Fruit fly (Drosophila melanogaster): Measurements from ENCODE around the gene CG7173.

The CG7173 gene

DNA sequence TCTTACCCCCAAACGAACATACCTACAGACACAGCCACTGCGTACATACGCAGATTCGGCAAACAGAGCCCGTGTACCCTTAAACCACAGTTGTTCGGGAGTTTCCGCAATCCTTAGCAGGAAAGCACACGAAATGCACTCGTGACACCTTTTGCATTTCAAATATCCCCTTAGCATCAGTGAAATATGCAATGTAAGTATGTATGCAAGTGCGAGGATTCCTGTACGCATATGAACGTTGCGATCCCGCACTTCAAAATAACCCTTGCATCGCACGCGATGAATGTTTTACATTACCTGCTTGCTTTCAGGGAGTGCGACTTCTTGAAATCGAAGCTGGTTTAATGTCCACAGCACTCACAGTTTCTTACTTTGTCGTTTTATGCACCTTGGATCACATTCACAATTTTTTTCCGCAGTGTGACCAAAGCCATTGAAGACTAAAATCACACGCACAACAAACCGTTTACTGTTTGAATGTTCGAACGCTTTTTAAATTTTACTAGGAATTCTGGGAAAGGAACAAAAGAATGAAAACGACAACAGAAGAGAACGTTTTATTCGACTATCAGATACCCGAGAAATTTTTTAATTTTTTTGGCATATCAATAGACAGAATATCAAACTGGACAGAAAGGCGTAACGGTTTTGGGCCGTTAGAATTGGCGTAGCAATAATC is 24.6 kb downstream of the CG7173 start, which contains the start of gene Mkrn1:
TSS of gene Mkrn1 (minus strand) at position 444 of the 679 bp plus-strand sequence.
- TF ChIP-seq toe (GFP tag; optimal IDR thresholded peaks at IDR 0.05) (no peak), Crg-1 (GFP tag; optimal IDR thresholded peaks at IDR 0.05) (no peak), bab1 (GFP tag; optimal IDR thresholded peaks at IDR 0.05) (peak; percentile 58)

DNA sequence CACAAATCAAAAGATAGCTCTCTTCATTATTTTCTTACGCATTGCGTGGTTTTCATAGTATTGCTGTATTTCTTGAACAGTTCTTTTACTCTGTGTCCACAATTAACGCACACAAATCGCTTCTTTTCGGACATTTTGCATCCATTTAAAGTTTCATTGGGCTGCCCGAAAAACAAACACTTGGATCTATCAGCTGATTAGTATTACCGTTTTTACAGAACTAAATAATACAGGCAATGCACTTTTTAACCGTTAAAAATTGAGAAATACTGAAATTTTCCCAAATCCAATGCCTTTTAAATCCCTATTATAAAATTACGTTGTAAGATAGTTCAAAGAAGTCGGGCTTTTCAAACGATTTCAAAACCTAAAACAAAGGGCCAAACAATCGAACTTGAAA is 28.9 kb downstream of the CG7173 start, which contains the start of gene Arv1:
TSS of gene Arv1 (minus strand) at position 226 of the 400 bp plus-strand sequence.
- TF ChIP-seq bab1 (GFP tag; optimal IDR thresholded peaks at IDR 0.05) (peak; percentile 28), cnc (optimal IDR thresholded peaks at IDR 0.05) (no peak), Hr96 (GFP tag; optimal IDR thresholded peaks at IDR 0.05) (no peak), CG7045 (GFP tag; optimal IDR thresholded peaks at IDR 0.05) (no peak), kay (GFP tag; ENCODE audit: borderline replicate concordance) (peak; percentile 91)

DNA sequence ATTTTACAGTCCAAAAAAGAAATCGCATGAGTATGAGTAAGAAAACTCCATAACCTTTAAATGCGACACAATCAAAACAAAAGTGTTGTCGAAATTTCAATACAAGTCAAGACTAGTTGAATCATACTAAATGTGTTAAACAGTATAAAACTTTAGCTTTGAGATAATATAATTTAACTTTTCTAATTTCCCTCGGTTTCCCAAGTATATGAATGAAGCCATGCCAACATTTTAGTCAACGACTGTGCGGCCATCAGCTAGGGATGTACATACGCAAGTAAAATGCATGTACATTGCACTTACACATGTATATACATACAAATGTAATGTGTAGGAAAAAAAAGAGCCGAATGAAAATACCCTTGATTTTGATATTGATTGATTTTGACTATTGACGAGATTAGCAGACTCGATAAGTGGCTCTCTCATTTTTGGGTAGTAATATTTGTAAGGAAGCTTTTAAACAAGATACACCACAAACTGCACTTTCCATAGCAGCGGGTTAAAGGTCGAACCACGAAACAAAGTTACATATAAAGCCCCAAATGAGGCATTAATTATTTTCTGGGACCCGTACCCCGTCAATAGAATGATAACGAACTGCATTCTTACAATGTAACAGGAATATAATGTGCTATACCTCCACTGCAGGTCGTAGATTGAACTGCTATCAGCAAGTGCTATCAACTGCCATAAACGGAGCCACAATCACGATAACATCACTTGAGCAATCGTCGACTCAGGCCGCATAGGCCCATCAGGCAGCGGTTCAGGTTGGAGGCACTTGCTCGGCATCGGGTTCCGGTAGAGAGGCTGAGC is 33.7 kb downstream of the CG7173 start:
- TF ChIP-seq CG11617 (GFP tag; optimal IDR thresholded peaks at IDR 0.05) (peak; percentile 39), Hr96 (GFP tag; optimal IDR thresholded peaks at IDR 0.05) (no peak), toe (GFP tag; optimal IDR thresholded peaks at IDR 0.05) (no peak), kay (GFP tag; ENCODE audit: borderline replicate concordance) (no peak), Mnt (GFP tag; optimal IDR thresholded peaks at IDR 0.05) (peak; percentile 19), CG1620 (GFP tag; optimal IDR thresholded peaks at IDR 0.05) (peak; percentile 18), CG12768 (GFP tag; optimal IDR thresholded peaks at IDR 0.05) (peak; percentile 18), CG33017 (tag; optimal IDR thresholded peaks at IDR 0.05) (no peak), CG7045 (GFP tag; optimal IDR thresholded peaks at IDR 0.05) (peak; percentile 24), tj (GFP tag; optimal IDR thresholded peaks at IDR 0.05) (no peak), bab1 (GFP tag; optimal IDR thresholded peaks at IDR 0.05) (peak; percentile 4), Clk (GFP tag; optimal IDR thresholded peaks at IDR 0.05) (peak; percentile 1), pad (GFP tag; optimal IDR thresholded peaks at IDR 0.05) (no peak), ovo (GFP tag; optimal IDR thresholded peaks at IDR 0.05) (no peak), cic (GFP tag; optimal IDR thresholded peaks at IDR 0.05) (peak; percentile 2), CG14711 (tag; optimal IDR thresholded peaks at IDR 0.05) (no peak), cnc (optimal IDR thresholded peaks at IDR 0.05) (no peak), Crg-1 (GFP tag; optimal IDR thresholded peaks at IDR 0.05) (peak; percentile 31), CG5204 (GFP tag; optimal IDR thresholded peaks at IDR 0.05) (no peak), CG7101 (tag; optimal IDR thresholded peaks at IDR 0.05) (peak; percentile 42)

dm6 chr3L:21523059-21523836 is 34.8 kb downstream of the CG7173 start, which contains the start of gene CG7611:
TSS of gene CG7611 (plus strand) at chr3L:21523186.
- TF ChIP-seq kay (GFP tag; ENCODE audit: borderline replicate concordance) (no peak), pad (GFP tag; optimal IDR thresholded peaks at IDR 0.05) (no peak), tj (GFP tag; optimal IDR thresholded peaks at IDR 0.05) (no peak), Crg-1 (GFP tag; optimal IDR thresholded peaks at IDR 0.05) (no peak), CG5204 (GFP tag; optimal IDR thresholded peaks at IDR 0.05) (no peak), Clk (GFP tag; optimal IDR thresholded peaks at IDR 0.05) (no peak), CG7045 (GFP tag; optimal IDR thresholded peaks at IDR 0.05) (no peak), CG1620 (GFP tag; optimal IDR thresholded peaks at IDR 0.05) (no peak), CG14711 (tag; optimal IDR thresholded peaks at IDR 0.05) (no peak), CG33017 (tag; optimal IDR thresholded peaks at IDR 0.05) (no peak), CG12768 (GFP tag; optimal IDR thresholded peaks at IDR 0.05) (no peak), ovo (GFP tag; optimal IDR thresholded peaks at IDR 0.05) (no peak), CG11617 (GFP tag; optimal IDR thresholded peaks at IDR 0.05) (no peak), CG7101 (tag; optimal IDR thresholded peaks at IDR 0.05) (no peak)

- TF ChIP-seq CG11617 (GFP tag; optimal IDR thresholded peaks at IDR 0.05) (no peak), CG1620 (GFP tag; optimal IDR thresholded peaks at IDR 0.05) (no peak), cic (GFP tag; optimal IDR thresholded peaks at IDR 0.05) (no peak), CG5204 (GFP tag; optimal IDR thresholded peaks at IDR 0.05) (no peak), cnc (optimal IDR thresholded peaks at IDR 0.05) (no peak), pad (GFP tag; optimal IDR thresholded peaks at IDR 0.05) (no peak), CG12768 (GFP tag; optimal IDR thresholded peaks at IDR 0.05) (no peak), Hr96 (GFP tag; optimal IDR thresholded peaks at IDR 0.05) (no peak), Mnt (GFP tag; optimal IDR thresholded peaks at IDR 0.05) (no peak), bab1 (GFP tag; optimal IDR thresholded peaks at IDR 0.05) (no peak), Clk (GFP tag; optimal IDR thresholded peaks at IDR 0.05) (no peak)
Measured at dm6 chr3L:21518345-21518744, 39.7 kb downstream of the CG7173 start.

All from whole organism, adult.